Fruit fly (Drosophila melanogaster): ENCODE data around the gene tara.

The tara gene

dm6 chr3R:16247609-16248499 lies 22.4 kb downstream of the tara start (continued):
- TF ChIP-seq vvl (GFP tag; IDR thresholded peaks at IDR 0.05), result peak; percentile 80
- TF ChIP-seq CG17568 (GFP tag; optimal IDR thresholded peaks at IDR 0.05), result no peak
- peak; percentile 25 for TF ChIP-seq Spps (tag; optimal IDR thresholded peaks at IDR 0.05)
- peak; percentile 43; the same call in 1 of the 2 replicates for TF ChIP-seq gt (GFP tag; IDR thresholded peaks at IDR 0.05)
- TF ChIP-seq ranshi (GFP tag; IDR thresholded peaks at IDR 0.05), result peak; percentile 82
- TF ChIP-seq trh (GFP tag; optimal IDR thresholded peaks at IDR 0.05), result no peak
- TF ChIP-seq en (GFP tag; optimal IDR thresholded peaks at IDR 0.05), result peak; percentile 64
- peak; percentile 67 for TF ChIP-seq mam (GFP tag; optimal IDR thresholded peaks at IDR 0.05)
- TF ChIP-seq CG1647 (GFP tag; optimal IDR thresholded peaks at IDR 0.05), result peak; percentile 86
- peak; percentile 74 for TF ChIP-seq Ptx1 (GFP tag; IDR thresholded peaks at IDR 0.05)
- peak; percentile 52 for TF ChIP-seq ewg (GFP tag; optimal IDR thresholded peaks at IDR 0.05)
- 0 out of 2 replicates have a peak, but pooled peaks have one; percentile 18 for TF ChIP-seq gsb (GFP tag; IDR thresholded peaks at IDR 0.05)
- TF ChIP-seq pnt (GFP tag; optimal IDR thresholded peaks at IDR 0.05), result peak; percentile 50
- TF ChIP-seq CG31224 (GFP tag; IDR thresholded peaks at IDR 0.05), result peak; percentile 67
- peak; percentile 40 for TF ChIP-seq CG1603 (tag; optimal IDR thresholded peaks at IDR 0.05)
- TF ChIP-seq sc (optimal IDR thresholded peaks at IDR 0.05), result no peak
- TF ChIP-seq sc (GFP tag; optimal IDR thresholded peaks at IDR 0.05), result peak; percentile 19
- no peak for TF ChIP-seq Gsc (GFP tag; IDR thresholded peaks at IDR 0.05)
- TF ChIP-seq CG14050 (GFP tag; IDR thresholded peaks at IDR 0.05), result peak; percentile 30; the same call in 2 of the 3 replicates
- TF ChIP-seq trem (tag; optimal IDR thresholded peaks at IDR 0.05), result peak; percentile 64
- no peak for TF ChIP-seq ham (GFP tag; IDR thresholded peaks at IDR 0.05)
- TF ChIP-seq Hmr (GFP tag; optimal IDR thresholded peaks at IDR 0.05), result peak; percentile 89
- peak; percentile 66 for TF ChIP-seq Nf-YC (tag; optimal IDR thresholded peaks at IDR 0.05)
- TF ChIP-seq CG9437 (GFP tag; optimal IDR thresholded peaks at IDR 0.05), result peak; percentile 42
- no peak for TF ChIP-seq CG16813 (GFP tag; IDR thresholded peaks at IDR 0.05; ENCODE audit: partially characterized antibody)
- TF ChIP-seq Six4 (GFP tag; optimal IDR thresholded peaks at IDR 0.05), result peak; percentile 65
- 0 out of 4 replicates have a peak, but pooled peaks have one; percentile 10 for TF ChIP-seq Dll (GFP tag; IDR thresholded peaks at IDR 0.05; ENCODE audit: partially characterized antibody)
- peak; percentile 86 for TF ChIP-seq sima (GFP tag; optimal IDR thresholded peaks at IDR 0.05)
- peak; percentile 46 for TF ChIP-seq Deaf1 (tag; optimal IDR thresholded peaks at IDR 0.05)
- TF ChIP-seq H2.0 (GFP tag; IDR thresholded peaks at IDR 0.05), result peak; percentile 31; the same call in 1 of the 2 replicates
- TF ChIP-seq Taf1 (GFP tag; IDR thresholded peaks at IDR 0.05), result peak; percentile 75
- peak; percentile 71 for TF ChIP-seq CG15269 (tag; optimal IDR thresholded peaks at IDR 0.05)
- no peak for TF ChIP-seq fd102C (GFP tag; optimal IDR thresholded peaks at IDR 0.05)
- TF ChIP-seq CG6254 (GFP tag; optimal IDR thresholded peaks at IDR 0.05), result peak; percentile 64
- peak; percentile 55; the same call in 1 of the 2 replicates for TF ChIP-seq toy (GFP tag; IDR thresholded peaks at IDR 0.05)
- peak; percentile 52 for TF ChIP-seq PHDP (tag; optimal IDR thresholded peaks at IDR 0.05)
- peak; percentile 53 for TF ChIP-seq Abd-B (GFP tag; optimal IDR thresholded peaks at IDR 0.05)
- TF ChIP-seq CG33213 (GFP tag; optimal IDR thresholded peaks at IDR 0.05), result peak; percentile 35
- TF ChIP-seq Doc3 (GFP tag; IDR thresholded peaks at IDR 0.05; ENCODE audit: partially characterized antibody), result no peak
- peak; percentile 17 for TF ChIP-seq jing (GFP tag; optimal IDR thresholded peaks at IDR 0.05)
- TF ChIP-seq Ada2b (GFP tag; IDR thresholded peaks at IDR 0.05), result peak; percentile 92
- TF ChIP-seq CG11093 (GFP tag; IDR thresholded peaks at IDR 0.05), result peak; percentile 70; the same call in 1 of the 3 replicates
- peak; percentile 87 for TF ChIP-seq eyg (GFP tag; optimal IDR thresholded peaks at IDR 0.05)
- TF ChIP-seq CG34376 (GFP tag; optimal IDR thresholded peaks at IDR 0.05), result peak; percentile 94
- TF ChIP-seq ftz-f1 (GFP tag; optimal IDR thresholded peaks at IDR 0.05), result no peak
- TF ChIP-seq NC2β (GFP tag; optimal IDR thresholded peaks at IDR 0.05), result peak; percentile 79
- peak; percentile 21 for TF ChIP-seq CG18011 (GFP tag; optimal IDR thresholded peaks at IDR 0.05)
- peak; percentile 82 for TF ChIP-seq CG2120 (GFP tag; optimal IDR thresholded peaks at IDR 0.05)
- no peak for TF ChIP-seq amos (GFP tag; IDR thresholded peaks at IDR 0.05; ENCODE audit: partially characterized antibody)
